Fruit fly (Drosophila melanogaster) whole organism, embryonic: ENCODE results near the gene CG10959.
A peak's percentile ranks its signal among the peaks of the same experiment; 100 is the strongest.

Experiments
- Abd-B ChIP-seq: fragments of 200-800 bp; sonication (Bioruptor generic); optimal IDR thresholded peaks from 2 replicates; lab custom pipeline; 2018; ENCODE audit warnings: missing biosample characterization, mild to moderate bottlenecking, missing genetic modification characterization, moderate library complexity
- Antp ChIP-seq: fragments of 200-800 bp; sonication (Bioruptor generic); optimal IDR thresholded peaks from 3 replicates; lab custom pipeline; 2016; ENCODE audit warnings: missing biosample characterization, missing genetic modification characterization
- Atf3 ChIP-seq: fragments of 200-800 bp; sonication (Bioruptor generic); optimal IDR thresholded peaks from 3 replicates; lab custom pipeline; 2016; ENCODE audit warnings: missing biosample characterization, missing genetic modification characterization
- CG1024 ChIP-seq: fragments of 200-800 bp; sonication (Bioruptor generic); IDR thresholded peaks from 2 replicates; pipeline ENCODE4 v1.3.6; 2022; ENCODE audit warnings: missing biosample characterization, missing genetic modification characterization
- CG11093 ChIP-seq: fragments of 200-800 bp; sonication (Bioruptor generic); IDR thresholded peaks from 3 replicates; pipeline ENCODE4 v1.3.6; 2022; ENCODE audit warnings: missing biosample characterization, missing genetic modification characterization
- CG11247 ChIP-seq: fragments of 200-800 bp; sonication (Bioruptor generic); IDR thresholded peaks from 2 replicates; pipeline ENCODE4 v1.3.6; 2022; ENCODE audit warnings: missing biosample characterization, missing genetic modification characterization
- CG11504 ChIP-seq: fragments of 200-800 bp; sonication (Bioruptor generic); optimal IDR thresholded peaks from 3 replicates; lab custom pipeline; 2019; ENCODE audit warnings: missing biosample characterization, mild to moderate bottlenecking, missing genetic modification characterization, moderate library complexity
- CG12769 ChIP-seq: fragments of 200-800 bp; sonication (Bioruptor generic); optimal IDR thresholded peaks from 2 replicates; lab custom pipeline; 2019; ENCODE audit warnings: missing biosample characterization, mild to moderate bottlenecking, missing genetic modification characterization, moderate library complexity
- CG14014 ChIP-seq: fragments of 200-800 bp; sonication (Bioruptor generic); IDR thresholded peaks from 2 replicates; pipeline ENCODE4 v1.3.6; 2022; ENCODE audit warnings: missing biosample characterization, missing genetic modification characterization
- CG14667 ChIP-seq: fragments of 200-800 bp; sonication (Bioruptor generic); IDR thresholded peaks from 2 replicates; pipeline ENCODE4 v1.3.6; 2022; ENCODE audit warnings: missing biosample characterization, missing genetic modification characterization
- CG15696 ChIP-seq: fragments of 200-800 bp; sonication (Bioruptor generic); optimal IDR thresholded peaks from 2 replicates; lab custom pipeline; 2019; ENCODE audit warnings: missing biosample characterization, mild to moderate bottlenecking, missing genetic modification characterization, moderate library complexity
- CG16779 ChIP-seq: fragments of 200-800 bp; sonication (Bioruptor generic); IDR thresholded peaks from 2 replicates; pipeline ENCODE4 v1.3.6; 2022; ENCODE audit warnings: missing biosample characterization, missing genetic modification characterization
- CG17612 ChIP-seq: fragments of 200-800 bp; sonication (Bioruptor generic); IDR thresholded peaks from 2 replicates; pipeline ENCODE4 v1.3.6; 2022; ENCODE audit warnings: missing biosample characterization, missing genetic modification characterization
- CG18011 ChIP-seq: fragments of 200-800 bp; sonication (Bioruptor generic); optimal IDR thresholded peaks from 2 replicates; lab custom pipeline; 2017; ENCODE audit warnings: missing biosample characterization, missing genetic modification characterization, mild to moderate bottlenecking, moderate library complexity, missing genotype
- CG18619 ChIP-seq: fragments of 200-800 bp; sonication (Bioruptor generic); optimal IDR thresholded peaks from 3 replicates; lab custom pipeline; 2017; ENCODE audit warnings: missing biosample characterization, mild to moderate bottlenecking, missing genetic modification characterization
- CG2199 ChIP-seq: fragments of 200-800 bp; sonication (Bioruptor generic); IDR thresholded peaks from 3 replicates; pipeline ENCODE4 v1.3.6; 2022; ENCODE audit warnings: missing biosample characterization, missing genetic modification characterization
- CG30403 ChIP-seq: fragments of 200-800 bp; sonication (Bioruptor generic); optimal IDR thresholded peaks from 3 replicates; lab custom pipeline; 2016; ENCODE audit warnings: missing biosample characterization, missing genetic modification characterization
- CG7987 ChIP-seq: fragments of 200-800 bp; sonication (Bioruptor generic); optimal IDR thresholded peaks from 2 replicates; lab custom pipeline; 2018; ENCODE audit warnings: missing biosample characterization, mild to moderate bottlenecking, missing genetic modification characterization, moderate library complexity
- Dad ChIP-seq: fragments of 200-800 bp; sonication (Bioruptor generic); optimal IDR thresholded peaks from 3 replicates; lab custom pipeline; 2016; ENCODE audit warnings: missing biosample characterization, missing genetic modification characterization
- Doc3 ChIP-seq: fragments of 200-800 bp; sonication (Bioruptor generic); IDR thresholded peaks from 3 replicates; pipeline ENCODE4 v1.3.6; 2022; ENCODE audit warnings: missing biosample characterization, missing genetic modification characterization; ENCODE audit not compliant: partially characterized antibody
- H15 ChIP-seq: fragments of 200-800 bp; sonication (Bioruptor generic); IDR thresholded peaks from 3 replicates; pipeline ENCODE4 v1.3.6; 2022; ENCODE audit warnings: missing biosample characterization, missing genetic modification characterization
- Hr78 ChIP-seq, 2 experiments: fragments of 200-800 bp in 1 of 2; fragments of >200 bp in 1 of 2; sonication (Bioruptor generic) in 1 of 2; optimal IDR thresholded peaks; 2 replicates each; lab custom pipeline; 2017 to 2019; ENCODE audit warnings: missing biosample characterization in 2 of 2, missing genetic modification characterization in 2 of 2, mild to moderate bottlenecking in 1 of 2, moderate library complexity in 1 of 2
- Hsf ChIP-seq: fragments of 200-800 bp; sonication (Bioruptor generic); optimal IDR thresholded peaks from 3 replicates; lab custom pipeline; 2016; ENCODE audit warnings: missing biosample characterization, missing genetic modification characterization
- Mrtf ChIP-seq: fragments of 200-800 bp; sonication (Bioruptor generic); IDR thresholded peaks from 3 replicates; pipeline ENCODE4 v1.3.6; 2022; ENCODE audit warnings: missing biosample characterization, missing genetic modification characterization
- Neu2 ChIP-seq: fragments of 200-800 bp; sonication (Bioruptor generic); optimal IDR thresholded peaks from 3 replicates; lab custom pipeline; 2016; ENCODE audit warnings: missing biosample characterization, missing genetic modification characterization, borderline replicate concordance
- Xbp1 ChIP-seq: fragments of 200-800 bp; sonication (Bioruptor generic); optimal IDR thresholded peaks from 3 replicates; lab custom pipeline; 2016; ENCODE audit warnings: missing biosample characterization, mild to moderate bottlenecking, missing genetic modification characterization
- ac ChIP-seq: fragments of 200-800 bp; sonication (Bioruptor generic); optimal IDR thresholded peaks from 3 replicates; lab custom pipeline; 2017; ENCODE audit warnings: missing biosample characterization, mild to moderate bottlenecking, missing genetic modification characterization
- ato ChIP-seq: fragments of 200-800 bp; sonication (Bioruptor generic); IDR thresholded peaks from 2 replicates; pipeline ENCODE4 v1.3.6; 2022; ENCODE audit warnings: missing biosample characterization, missing genetic modification characterization; ENCODE audit not compliant: partially characterized antibody
- chif ChIP-seq, 2 experiments: fragments of 200-800 bp; sonication (Bioruptor generic); optimal IDR thresholded peaks; 3 replicates each; lab custom pipeline; 2016; ENCODE audit warnings: missing biosample characterization in 2 of 2, missing genetic modification characterization in 2 of 2
- chn ChIP-seq: fragments of 200-800 bp; sonication (Bioruptor generic); optimal IDR thresholded peaks from 2 replicates; lab custom pipeline; 2016; ENCODE audit warnings: missing biosample characterization, missing genetic modification characterization
- disco-r ChIP-seq: fragments of 200-800 bp; sonication (Bioruptor generic); optimal IDR thresholded peaks from 2 replicates; lab custom pipeline; 2016; ENCODE audit warnings: missing biosample characterization, missing genetic modification characterization
- eve ChIP-seq, 2 experiments: fragments of >200 bp; optimal IDR thresholded peaks; 2 replicates each; lab custom pipeline; 2017; ENCODE audit warnings: missing biosample characterization in 2 of 2, missing genetic modification characterization in 2 of 2
- gem ChIP-seq: fragments of 200-800 bp; sonication (Bioruptor generic); optimal IDR thresholded peaks from 2 replicates; lab custom pipeline; 2019; ENCODE audit warnings: missing biosample characterization, mild to moderate bottlenecking, missing genetic modification characterization, moderate library complexity
- gfzf ChIP-seq: fragments of 200-800 bp; sonication (Bioruptor generic); optimal IDR thresholded peaks from 2 replicates; lab custom pipeline; 2016; ENCODE audit warnings: missing biosample characterization, mild to moderate bottlenecking, missing genetic modification characterization, moderate library complexity
- ham ChIP-seq: fragments of 200-800 bp; sonication (Bioruptor generic); IDR thresholded peaks from 2 replicates; pipeline ENCODE4 v1.3.6; 2022; ENCODE audit warnings: missing biosample characterization, missing genetic modification characterization
- insv ChIP-seq, 2 experiments: fragments of 200-800 bp; sonication (Bioruptor generic); optimal IDR thresholded peaks; 3 replicates each; lab custom pipeline; 2016 to 2018; ENCODE audit warnings: missing biosample characterization in 2 of 2, missing genetic modification characterization in 2 of 2
- lbe ChIP-seq: fragments of 200-800 bp; sonication (Bioruptor generic); optimal IDR thresholded peaks from 2 replicates; lab custom pipeline; 2016; ENCODE audit warnings: missing biosample characterization, mild to moderate bottlenecking, missing genetic modification characterization
- lilli ChIP-seq: fragments of 200-800 bp; sonication (Bioruptor generic); optimal IDR thresholded peaks from 3 replicates; lab custom pipeline; 2016; ENCODE audit warnings: missing biosample characterization, missing genetic modification characterization
- lmd ChIP-seq: fragments of 200-800 bp; sonication (Bioruptor generic); IDR thresholded peaks from 2 replicates; pipeline ENCODE4 v1.3.6; 2022; ENCODE audit warnings: missing biosample characterization, missing genetic modification characterization
- maf-S ChIP-seq: fragments of 200-800 bp; sonication (Bioruptor generic); optimal IDR thresholded peaks from 2 replicates; lab custom pipeline; 2016; ENCODE audit warnings: missing biosample characterization, missing genetic modification characterization
- pan ChIP-seq, 4 experiments: fragments of >200 bp in 3 of 4; fragments of 200-800 bp in 1 of 4; sonication (Bioruptor generic) in 1 of 4; optimal IDR thresholded peaks in 3 of 4; IDR thresholded peaks in 1 of 4; 2 replicates each; pipeline versions ENCODE4 v1.3.6 to Lab custom; 2017 to 2022; ENCODE audit warnings: missing biosample characterization in 2 of 4, missing genetic modification characterization in 2 of 4, mixed read lengths in 1 of 4
- pb ChIP-seq: fragments of 200-800 bp; sonication (Bioruptor generic); optimal IDR thresholded peaks from 3 replicates; lab custom pipeline; 2016; ENCODE audit warnings: missing biosample characterization, missing genetic modification characterization
- sisA ChIP-seq: fragments of 200-800 bp; sonication (Bioruptor generic); IDR thresholded peaks from 2 replicates; pipeline ENCODE4 v1.3.6; 2022; ENCODE audit warnings: missing biosample characterization, missing genetic modification characterization
- sna ChIP-seq: fragments of 200-800 bp; sonication (Bioruptor generic); IDR thresholded peaks from 2 replicates; pipeline ENCODE4 v1.3.6; 2022; ENCODE audit warnings: missing biosample characterization, missing genetic modification characterization; ENCODE audit not compliant: partially characterized antibody
- sug ChIP-seq: fragments of 200-800 bp; optimal IDR thresholded peaks from 2 replicates; lab custom pipeline; 2019; ENCODE audit warnings: missing biosample characterization, mild to moderate bottlenecking, missing genetic modification characterization, moderate library complexity
- wdn ChIP-seq: fragments of 200-800 bp; sonication (Bioruptor generic); IDR thresholded peaks from 2 replicates; pipeline ENCODE4 v1.3.6; 2022; ENCODE audit warnings: missing biosample characterization, missing genetic modification characterization
- zen2 ChIP-seq: fragments of 200-800 bp; sonication (Bioruptor generic); IDR thresholded peaks from 3 replicates; pipeline ENCODE4 v1.3.6; 2022; ENCODE audit warnings: missing biosample characterization, missing genetic modification characterization; ENCODE audit not compliant: partially characterized antibody

CG10959 gene

DNA sequence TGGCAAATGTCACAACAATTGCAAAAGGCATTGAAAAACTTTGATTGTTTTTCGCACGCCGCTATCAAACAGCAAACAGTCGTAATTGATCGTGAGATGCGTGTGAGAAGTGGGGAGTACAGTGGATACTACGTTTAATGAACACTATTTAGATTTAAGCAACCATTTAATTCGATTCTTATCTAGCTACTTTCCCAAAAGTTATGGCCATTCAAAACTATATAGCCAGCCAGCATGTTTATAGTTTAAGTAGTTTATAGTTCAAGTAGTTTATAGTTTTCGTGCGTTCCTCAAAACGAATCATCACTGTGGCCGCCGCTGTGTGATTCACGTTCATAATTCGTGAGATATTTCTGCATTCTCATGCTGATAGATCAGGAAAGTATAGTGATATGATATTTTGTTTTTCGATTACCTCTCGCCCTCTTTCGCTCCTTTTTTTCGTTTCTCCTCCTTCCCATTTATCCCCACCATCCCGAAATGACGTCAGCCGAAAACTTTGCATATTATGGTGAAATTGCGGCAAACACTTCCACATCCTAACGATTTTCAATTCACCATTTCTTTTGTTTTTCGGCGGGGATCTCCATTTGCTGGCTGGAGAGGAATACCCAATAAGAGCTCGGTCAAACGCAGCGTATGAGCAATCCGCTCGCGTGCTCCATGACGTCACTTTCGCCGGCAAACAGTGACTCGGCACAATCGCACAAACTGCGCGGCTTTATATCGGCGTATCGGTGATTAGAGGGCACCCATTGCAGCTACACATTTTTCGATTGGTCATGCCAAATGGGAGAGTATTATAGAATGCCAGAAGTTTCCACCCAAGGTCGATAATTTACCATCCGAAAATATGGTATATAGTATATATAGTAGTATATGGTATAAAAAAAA lies 35.0 kb upstream of the CG10959 start (continued):
- TF ChIP-seq CG14667 (peak; percentile 35; the same call in 1 of the 2 replicates), CG30403 (GFP tag; lab: Kevin White, UChicago) (peak; percentile 52), ato (GFP tag; lab: Robert Waterston, UW) (no peak), CG17612 (GFP tag; lab: Robert Waterston, UW) (0 out of 2 replicates have a peak, but pooled peaks have one; percentile 46), lmd (peak; percentile 67; the same call in 1 of the 2 replicates), maf-S (GFP tag; lab: Kevin White, UChicago) (peak; percentile 67), CG18619 (peak; percentile 55), eve (GFP tag; optimal IDR thresholded peaks at IDR 0.05; lab: Kevin White, UChicago) (no peak), insv (GFP tag; optimal IDR thresholded peaks at IDR 0.05; lab: Kevin White, UChicago) (no peak), Dad (GFP tag; lab: Kevin White, UChicago) (no peak), CG11247 (GFP tag; lab: Robert Waterston, UW) (0 out of 2 replicates have a peak, but pooled peaks have one; percentile 12), Hr78 (GFP tag; optimal IDR thresholded peaks at IDR 0.05; lab: Kevin White, UChicago) (no peak), zen2 (GFP tag; lab: Robert Waterston, UW) (no peak), disco-r (GFP tag; lab: Kevin White, UChicago) (peak; percentile 4), CG2199 (no peak), Neu2 (GFP tag; lab: Kevin White, UChicago) (no peak), chif (GFP tag; optimal IDR thresholded peaks at IDR 0.05; lab: Kevin White, UChicago) (peak in 1 of 2 experiments; percentile 5), lilli (GFP tag; lab: Kevin White, UChicago) (peak; percentile 73), Mrtf (GFP tag; lab: Robert Waterston, UW) (0 out of 3 replicates have a peak, but pooled peaks have one; percentile 29), CG16779 (GFP tag; lab: Robert Waterston, UW) (0 out of 2 replicates have a peak, but pooled peaks have one; percentile 32), Antp (GFP tag; lab: Kevin White, UChicago) (peak; percentile 11), Hsf (GFP tag; lab: Kevin White, UChicago) (peak; percentile 51), gem (peak; percentile 74), Abd-B (GFP tag; lab: Kevin White, UChicago) (peak; percentile 23), Doc3 (GFP tag; lab: Robert Waterston, UW) (no peak), ac (GFP tag; lab: Kevin White, UChicago) (no peak), CG18011 (GFP tag; lab: Kevin White, UChicago) (peak; percentile 48), chn (GFP tag; lab: Kevin White, UChicago) (peak; percentile 15), sna (GFP tag; lab: Robert Waterston, UW) (no peak), CG12769 (tag; lab: Kevin White, UChicago) (peak; percentile 91), CG1024 (GFP tag; lab: Robert Waterston, UW) (0 out of 2 replicates have a peak, but pooled peaks have one; percentile 14), pb (GFP tag; lab: Kevin White, UChicago) (peak; percentile 23), lbe (GFP tag; lab: Kevin White, UChicago) (no peak), ham (GFP tag; lab: Robert Waterston, UW) (no peak), wdn (peak; percentile 72), CG14014 (peak; percentile 71), Xbp1 (peak; percentile 47), CG7987 (no peak), CG11504 (tag; lab: Kevin White, UChicago) (peak; percentile 62), gfzf (GFP tag; lab: Kevin White, UChicago) (no peak), pan (optimal IDR thresholded peaks at IDR 0.05; lab: Kevin White, UChicago) (no peak), pan (GFP tag; optimal IDR thresholded peaks at IDR 0.05 in 1 of 2, IDR thresholded peaks at IDR 0.05 in 1 of 2) (peak in 1 of 2 experiments; percentile 68), Atf3 (GFP tag; lab: Kevin White, UChicago) (no peak), H15 (0 out of 3 replicates have a peak, but pooled peaks have one; percentile 9), CG11093 (GFP tag; lab: Robert Waterston, UW) (0 out of 3 replicates have a peak, but pooled peaks have one; percentile 42), sisA (GFP tag; lab: Robert Waterston, UW) (peak; percentile 41; the same call in 1 of the 2 replicates), sug (peak; percentile 20), CG15696 (tag; lab: Kevin White, UChicago) (no peak)
